Worm (Caenorhabditis elegans) whole organism, mixed stage, embryonic: ENCODE measurements around the gene idpc-2.
A peak's percentile ranks its signal among the peaks of the same experiment; 100 is the strongest.

Experiments
- M03D4.4 ChIP-seq: sonication (generic microtip); optimal IDR thresholded peaks from 2 replicates; lab custom pipeline; 2017; ENCODE audit warnings: mild to moderate bottlenecking, missing genetic modification characterization, missing compliant biosample characterization
- bed-3 ChIP-seq: fragments of 200-800 bp; sonication (Bioruptor generic); optimal IDR thresholded peaks from 3 replicates; lab custom pipeline; 2018; ENCODE audit warnings: mild to moderate bottlenecking, missing genetic modification characterization, moderate library complexity, missing compliant biosample characterization
- blmp-1 ChIP-seq: fragments of 150-350 bp; optimal IDR thresholded peaks from 2 replicates; lab custom pipeline; 2014; ENCODE audit warnings: missing biosample characterization, missing genetic modification characterization
- ceh-39 ChIP-seq: fragments of 150-350 bp; optimal IDR thresholded peaks from 2 replicates; lab custom pipeline; 2014; ENCODE audit warnings: missing biosample characterization, missing genetic modification characterization
- ceh-43 ChIP-seq: fragments of 200-800 bp; sonication (Bioruptor generic); optimal IDR thresholded peaks from 2 replicates; lab custom pipeline; 2018; ENCODE audit warnings: mild to moderate bottlenecking, missing genetic modification characterization, moderate library complexity, missing compliant biosample characterization
- ceh-83 ChIP-seq: fragments of 200-800 bp; sonication (Bioruptor generic); optimal IDR thresholded peaks from 2 replicates; lab custom pipeline; 2018; ENCODE audit warnings: mild to moderate bottlenecking, missing genetic modification characterization, missing compliant biosample characterization
- ces-1 ChIP-seq: fragments of 150-350 bp; optimal IDR thresholded peaks from 2 replicates; lab custom pipeline; 2014; ENCODE audit warnings: missing biosample characterization, missing genetic modification reagents, missing genetic modification characterization
- cnd-1 ChIP-seq: fragments of 200-800 bp; sonication (Bioruptor generic); optimal IDR thresholded peaks from 2 replicates; lab custom pipeline; 2018; ENCODE audit warnings: mild to moderate bottlenecking, missing genetic modification characterization, missing compliant biosample characterization
- drap-1 ChIP-seq: fragments of 200-800 bp; sonication (Bioruptor generic); optimal IDR thresholded peaks from 3 replicates; lab custom pipeline; 2018; ENCODE audit warnings: mild to moderate bottlenecking, missing genetic modification characterization, missing compliant biosample characterization
- elt-1 ChIP-seq: sonication (generic microtip); optimal IDR thresholded peaks from 2 replicates; lab custom pipeline; 2017; ENCODE audit warnings: missing genetic modification characterization, mild to moderate bottlenecking, missing compliant biosample characterization, antibody characterized with exemption, moderate library complexity, borderline replicate concordance; ENCODE audit not compliant: insufficient read depth
- elt-3 ChIP-seq: fragments of 150-350 bp; optimal IDR thresholded peaks from 2 replicates; lab custom pipeline; 2014; ENCODE audit warnings: missing biosample characterization, missing genetic modification characterization
- flh-1 ChIP-seq: fragments of 200-800 bp; sonication (Bioruptor generic); optimal IDR thresholded peaks from 2 replicates; lab custom pipeline; 2018; ENCODE audit warnings: mild to moderate bottlenecking, missing genetic modification characterization, moderate library complexity, missing compliant biosample characterization
- ham-2 ChIP-seq: fragments of 200-800 bp; sonication (Bioruptor generic); optimal IDR thresholded peaks from 2 replicates; lab custom pipeline; 2018; ENCODE audit warnings: mild to moderate bottlenecking, missing genetic modification characterization, missing compliant biosample characterization
- hlh-1 ChIP-seq: fragments of 150-350 bp; optimal IDR thresholded peaks from 2 replicates; lab custom pipeline; 2014; ENCODE audit warnings: missing biosample characterization, missing genetic modification reagents, missing genetic modification characterization
- lin-13 ChIP-seq: fragments of 150-350 bp; optimal IDR thresholded peaks from 2 replicates; lab custom pipeline; 2014; ENCODE audit warnings: missing biosample characterization, missing genetic modification characterization
- lin-32 ChIP-seq: fragments of 200-800 bp; sonication (Bioruptor generic); optimal IDR thresholded peaks from 2 replicates; lab custom pipeline; 2018; ENCODE audit warnings: mild to moderate bottlenecking, missing genetic modification characterization, missing compliant biosample characterization
- lsy-2 ChIP-seq: fragments of 150-350 bp; optimal IDR thresholded peaks from 2 replicates; lab custom pipeline; 2014; ENCODE audit warnings: missing biosample characterization, missing genetic modification characterization
- mab-5 ChIP-seq: fragments of 150-350 bp; optimal IDR thresholded peaks from 2 replicates; lab custom pipeline; 2014; ENCODE audit warnings: missing biosample characterization, missing genetic modification characterization
- mep-1 ChIP-seq: fragments of 150-350 bp; optimal IDR thresholded peaks from 2 replicates; lab custom pipeline; 2017; ENCODE audit warnings: missing biosample characterization, missing genetic modification reagents, missing genetic modification characterization, inconsistent platforms
- mls-2 ChIP-seq: sonication (generic microtip); optimal IDR thresholded peaks from 2 replicates; lab custom pipeline; 2016; ENCODE audit warnings: mild to moderate bottlenecking, missing genetic modification characterization, moderate library complexity, missing compliant biosample characterization
- nhr-12 ChIP-seq: fragments of 150-350 bp; optimal IDR thresholded peaks from 2 replicates; lab custom pipeline; 2014; ENCODE audit warnings: missing biosample characterization, missing genetic modification characterization
- nhr-2 ChIP-seq: fragments of 150-350 bp; optimal IDR thresholded peaks from 2 replicates; lab custom pipeline; 2014; ENCODE audit warnings: missing biosample characterization, missing genetic modification characterization
- nhr-237 ChIP-seq: fragments of 150-350 bp; optimal IDR thresholded peaks from 2 replicates; lab custom pipeline; 2014; ENCODE audit warnings: missing biosample characterization, missing genetic modification characterization
- nhr-28 ChIP-seq: fragments of 150-350 bp; optimal IDR thresholded peaks from 2 replicates; lab custom pipeline; 2014; ENCODE audit warnings: missing biosample characterization, missing genetic modification characterization
- nhr-76 ChIP-seq: sonication (generic microtip); optimal IDR thresholded peaks from 2 replicates; lab custom pipeline; 2017; ENCODE audit warnings: missing biosample characterization, missing genetic modification characterization
- pha-4 ChIP-seq: fragments of 150-350 bp; optimal IDR thresholded peaks from 2 replicates; lab custom pipeline; 2018; ENCODE audit warnings: missing biosample characterization, missing genetic modification reagents, missing genetic modification characterization
- sem-2 ChIP-seq: fragments of 200-800 bp; sonication (Bioruptor generic); optimal IDR thresholded peaks from 2 replicates; lab custom pipeline; 2018; ENCODE audit warnings: mild to moderate bottlenecking, missing genetic modification characterization, missing compliant biosample characterization
- snpc-4 ChIP-seq: fragments of 150-350 bp; optimal IDR thresholded peaks from 2 replicates; lab custom pipeline; 2014; ENCODE audit warnings: missing biosample characterization, missing genetic modification characterization
- sptf-1 ChIP-seq: sonication (generic microtip); optimal IDR thresholded peaks from 2 replicates; lab custom pipeline; 2017; ENCODE audit warnings: mild to moderate bottlenecking, missing genetic modification characterization, moderate library complexity, missing compliant biosample characterization
- tbx-8 ChIP-seq: fragments of 200-800 bp; sonication (Bioruptor generic); optimal IDR thresholded peaks from 2 replicates; lab custom pipeline; 2018; ENCODE audit warnings: mild to moderate bottlenecking, missing genetic modification characterization, moderate library complexity, missing compliant biosample characterization
- unc-120 ChIP-seq: sonication (generic microtip); optimal IDR thresholded peaks from 2 replicates; lab custom pipeline; 2017; ENCODE audit warnings: missing genetic modification characterization, missing compliant biosample characterization; ENCODE audit not compliant: poor library complexity, severe bottlenecking
- unc-39 ChIP-seq: fragments of 150-350 bp; optimal IDR thresholded peaks from 2 replicates; lab custom pipeline; 2014; ENCODE audit warnings: missing biosample characterization, missing genetic modification characterization
- unc-62 ChIP-seq: fragments of 150-350 bp; optimal IDR thresholded peaks from 2 replicates; lab custom pipeline; 2014; ENCODE audit warnings: missing biosample characterization, missing genetic modification reagents, missing genetic modification characterization
- zip-8 ChIP-seq: fragments of 150-350 bp; optimal IDR thresholded peaks from 2 replicates; lab custom pipeline; 2014; ENCODE audit warnings: missing biosample characterization, missing genetic modification characterization
- ztf-11 ChIP-seq: fragments of 150-350 bp; optimal IDR thresholded peaks from 2 replicates; lab custom pipeline; 2014; ENCODE audit warnings: missing biosample characterization, missing genetic modification characterization

Gene idpc-2

ce11 chrV:8606099-8606696, 14.9 kb downstream of the idpc-2 start, which contains the start of gene vps-60:
Gene vps-60, minus strand, starts transcription at chrV:8606128.
- TF ChIP-seq sptf-1 (tag; lab: Kevin White, UChicago), result no peak
- TF ChIP-seq unc-39 (tag; lab: Kevin White, UChicago), result no peak
- no peak for TF ChIP-seq nhr-2 (tag; lab: Kevin White, UChicago)
- TF ChIP-seq unc-120 (tag; lab: Kevin White, UChicago), result peak; percentile 58
- no peak for TF ChIP-seq elt-3 (tag; lab: Kevin White, UChicago)
- TF ChIP-seq hlh-1 (tag; lab: Kevin White, UChicago), result peak; percentile 61
- TF ChIP-seq lsy-2 (tag; lab: Kevin White, UChicago), result peak; percentile 83
- TF ChIP-seq cnd-1 (tag; lab: Kevin White, UChicago), result peak; percentile 45
- no peak for TF ChIP-seq drap-1 (GFP tag; lab: Kevin White, UChicago)
- TF ChIP-seq bed-3, result no peak
- TF ChIP-seq ceh-39, result peak; percentile 83
- peak; percentile 87 for TF ChIP-seq ces-1 (GFP tag; lab: Kevin White, UChicago)
- TF ChIP-seq snpc-4 (tag; lab: Kevin White, UChicago), result no peak
- no peak for TF ChIP-seq mab-5 (tag; lab: Kevin White, UChicago)
- TF ChIP-seq lin-32, result no peak
- no peak for TF ChIP-seq flh-1 (GFP tag; lab: Kevin White, UChicago)
- peak; percentile 92 for TF ChIP-seq mep-1 (tag; lab: Kevin White, UChicago)
- peak; percentile 51 for TF ChIP-seq unc-62 (GFP tag; lab: Kevin White, UChicago)
- TF ChIP-seq mls-2 (tag; lab: Kevin White, UChicago), result peak; percentile 68
- TF ChIP-seq pha-4 (tag; lab: Kevin White, UChicago), result peak; percentile 87
- TF ChIP-seq nhr-237, result peak; percentile 73
- no peak for TF ChIP-seq sem-2 (GFP tag; lab: Kevin White, UChicago)
- TF ChIP-seq ham-2 (GFP tag; lab: Kevin White, UChicago), result no peak
- TF ChIP-seq ceh-83 (GFP tag; lab: Kevin White, UChicago), result no peak
- no peak for TF ChIP-seq nhr-76 (tag; lab: Kevin White, UChicago)
- TF ChIP-seq ceh-43 (GFP tag; lab: Kevin White, UChicago), result no peak
- TF ChIP-seq zip-8 (tag; lab: Kevin White, UChicago), result peak; percentile 25
- TF ChIP-seq nhr-28 (tag; lab: Kevin White, UChicago), result no peak
- peak; percentile 25 for TF ChIP-seq elt-1
- peak; percentile 17 for TF ChIP-seq M03D4.4 (tag; lab: Kevin White, UChicago)
- TF ChIP-seq nhr-12 (tag; lab: Kevin White, UChicago), result no peak
- no peak for TF ChIP-seq tbx-8 (GFP tag; lab: Kevin White, UChicago)
- TF ChIP-seq blmp-1, result peak; percentile 61
- TF ChIP-seq ztf-11 (tag; lab: Kevin White, UChicago), result no peak
- TF ChIP-seq lin-13, result peak; percentile 50

ce11 chrV:8603272-8603671, 17.8 kb downstream of the idpc-2 start, which contains the start of gene F41E6.5:
Gene F41E6.5, plus strand, starts transcription at chrV:8603480.
- TF ChIP-seq tbx-8 (GFP tag; lab: Kevin White, UChicago) (no peak), ces-1 (GFP tag; lab: Kevin White, UChicago) (no peak), mab-5 (tag; lab: Kevin White, UChicago) (no peak), mls-2 (tag; lab: Kevin White, UChicago) (no peak), elt-3 (tag; lab: Kevin White, UChicago) (no peak), nhr-12 (tag; lab: Kevin White, UChicago) (no peak), lin-13 (no peak), flh-1 (GFP tag; lab: Kevin White, UChicago) (no peak), hlh-1 (tag; lab: Kevin White, UChicago) (no peak), lin-32 (no peak), blmp-1 (no peak), unc-62 (GFP tag; lab: Kevin White, UChicago) (no peak), bed-3 (no peak), nhr-237 (no peak), snpc-4 (tag; lab: Kevin White, UChicago) (no peak), zip-8 (tag; lab: Kevin White, UChicago) (no peak), sptf-1 (tag; lab: Kevin White, UChicago) (no peak)

ce11 chrV:8602638-8603037, 18.5 kb downstream of the idpc-2 start, which contains the start of gene F41E6.15:
Gene F41E6.15, minus strand, starts transcription at chrV:8602738.
- TF ChIP-seq ceh-83 (GFP tag; lab: Kevin White, UChicago) (no peak), unc-120 (tag; lab: Kevin White, UChicago) (no peak), hlh-1 (tag; lab: Kevin White, UChicago) (no peak), pha-4 (tag; lab: Kevin White, UChicago) (no peak), M03D4.4 (tag; lab: Kevin White, UChicago) (no peak), ceh-39 (no peak), drap-1 (GFP tag; lab: Kevin White, UChicago) (no peak), ztf-11 (tag; lab: Kevin White, UChicago) (no peak), sem-2 (GFP tag; lab: Kevin White, UChicago) (no peak), mab-5 (tag; lab: Kevin White, UChicago) (no peak), nhr-76 (tag; lab: Kevin White, UChicago) (no peak)
